Worm (Caenorhabditis elegans): ENCODE data around the gene F13E9.13.

DNA sequence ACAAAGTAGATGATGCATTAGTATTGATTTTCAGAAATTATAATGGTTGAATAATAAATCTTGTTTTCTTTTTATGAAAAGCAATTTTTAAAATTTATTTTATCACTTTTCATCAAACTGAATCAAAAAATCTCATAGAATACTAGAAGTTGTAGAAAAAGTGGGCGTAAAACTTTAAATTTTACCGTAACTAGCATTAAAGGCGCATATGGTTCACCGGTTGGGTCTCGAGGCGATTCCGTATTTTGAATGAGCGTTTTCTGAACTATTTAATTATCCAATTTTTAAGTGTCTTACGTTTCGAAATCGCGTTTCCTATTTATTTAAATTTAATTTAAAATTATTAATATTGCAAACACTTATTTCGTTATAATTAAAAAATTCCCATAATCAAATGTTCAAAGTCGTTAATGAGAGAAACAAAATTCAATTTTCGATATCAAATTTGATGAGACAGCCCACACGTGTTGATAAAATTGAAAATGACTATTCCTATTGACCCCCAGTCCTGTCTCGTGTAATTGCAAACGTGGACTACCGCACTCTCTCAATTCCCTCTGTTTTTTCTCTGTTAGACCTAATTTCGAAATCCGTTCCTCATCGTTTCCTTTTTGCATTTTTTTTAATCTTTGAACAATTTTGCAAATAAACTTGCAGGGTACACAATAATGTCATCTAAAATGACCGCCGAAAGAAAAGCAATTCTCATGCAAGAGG is 22.9 kb upstream of the F13E9.13 start, which contains the start of the genes T11G6.2 and hars-1:
- no peak for TF ChIP-seq dpl-1 (GFP tag; optimal IDR thresholded peaks at IDR 0.05)
- no peak for TF ChIP-seq jun-1 (tag; optimal IDR thresholded peaks at IDR 0.05)
- no peak for TF ChIP-seq aha-1 (tag)
- TF ChIP-seq skn-1 (tag; optimal IDR thresholded peaks at IDR 0.05), result no peak
- TF ChIP-seq Y48G9A.11 (GFP tag; IDR thresholded peaks at IDR 0.05), result no peak
- TF ChIP-seq ces-1 (GFP tag; optimal IDR thresholded peaks at IDR 0.05), result no peak
- TF ChIP-seq lsy-2 (tag; optimal IDR thresholded peaks at IDR 0.05), result peak in 1 of 2 experiments; percentile 40

All from whole organism, L4 larva.